Worm (Caenorhabditis elegans): Measurements from ENCODE around the gene T20B12.5.

T20B12.5 gene

ce11 chrIII:7323331-7323730, 43.6 kb downstream of the T20B12.5 start:
- TF ChIP-seq pag-3 (tag; optimal IDR thresholded peaks at IDR 0.05; ENCODE audit: borderline replicate concordance) (no peak), lim-6 (tag; optimal IDR thresholded peaks at IDR 0.05) (no peak), lin-11 (tag; optimal IDR thresholded peaks at IDR 0.05) (no peak), ahr-1 (tag; optimal IDR thresholded peaks at IDR 0.05) (no peak), eyg-1 (tag; optimal IDR thresholded peaks at IDR 0.05) (no peak), gmeb-2 (tag; optimal IDR thresholded peaks at IDR 0.05) (no peak), unc-55 (GFP tag; optimal IDR thresholded peaks at IDR 0.05) (no peak), ceh-14 (tag; optimal IDR thresholded peaks at IDR 0.05) (no peak), ama-1 (optimal IDR thresholded peaks at IDR 0.05) (no peak)

- TF ChIP-seq unc-42 (tag; optimal IDR thresholded peaks at IDR 0.05): no peak
- TF ChIP-seq hlh-30 (tag; optimal IDR thresholded peaks at IDR 0.05; ENCODE audit: insufficient read depth): no peak
- no peak for TF ChIP-seq ceh-34 (tag; optimal IDR thresholded peaks at IDR 0.05)
- no peak for TF ChIP-seq mec-3 (tag; optimal IDR thresholded peaks at IDR 0.05; ENCODE audit: borderline replicate concordance)
- TF ChIP-seq pqm-1 (tag; optimal IDR thresholded peaks at IDR 0.05): no peak
- TF ChIP-seq madf-2 (tag; optimal IDR thresholded peaks at IDR 0.05): no peak
- TF ChIP-seq pros-1 (tag; optimal IDR thresholded peaks at IDR 0.05): no peak
- no peak for TF ChIP-seq F13H6.1 (tag; optimal IDR thresholded peaks at IDR 0.05)
- TF ChIP-seq hlh-13 (GFP tag; optimal IDR thresholded peaks at IDR 0.05): no peak
- no peak for TF ChIP-seq elt-2 (tag; optimal IDR thresholded peaks at IDR 0.05)
These were observed 44.9 kb downstream of the T20B12.5 start for ce11 chrIII:7322018-7322417.

- TF ChIP-seq pag-3 (tag; optimal IDR thresholded peaks at IDR 0.05; ENCODE audit: borderline replicate concordance): no peak
- no peak for TF ChIP-seq fkh-6 (tag; optimal IDR thresholded peaks at IDR 0.05)
- no peak for TF ChIP-seq pax-1 (tag; optimal IDR thresholded peaks at IDR 0.05)
- no peak for TF ChIP-seq ceh-31 (tag; optimal IDR thresholded peaks at IDR 0.05)
- no peak for TF ChIP-seq ceh-9 (tag; optimal IDR thresholded peaks at IDR 0.05)
- TF ChIP-seq pros-1 (tag; optimal IDR thresholded peaks at IDR 0.05): no peak
- no peak for TF ChIP-seq sdc-2 (tag; optimal IDR thresholded peaks at IDR 0.05)
These were observed 47.5 kb downstream of the T20B12.5 start, which contains the start of gene F56C9.8 for ce11 chrIII:7319390-7319789. F56C9.8 (minus strand) TSS chrIII:7319509.

ce11 chrIII:7317354-7317753, 49.6 kb downstream of the T20B12.5 start:
- peak; percentile 14 for TF ChIP-seq pax-1 (tag; optimal IDR thresholded peaks at IDR 0.05)
- TF ChIP-seq lin-11 (tag; optimal IDR thresholded peaks at IDR 0.05): no peak
- TF ChIP-seq C38D4.7 (GFP tag; optimal IDR thresholded peaks at IDR 0.05): no peak
- peak; percentile 33 for TF ChIP-seq ceh-19 (GFP tag; optimal IDR thresholded peaks at IDR 0.05)
- no peak for TF ChIP-seq ets-4 (tag; optimal IDR thresholded peaks at IDR 0.05)

Data from whole organism, late embryonic.